Fruit fly (Drosophila melanogaster) whole organism, pupa: Measurements from ENCODE around the gene LSm-4.

ENCODE experiments used
- CG15710 ChIP-seq: fragments of 200-800 bp; sonication (Bioruptor generic); optimal IDR thresholded peaks from 2 replicates; lab custom pipeline; 2018; ENCODE audit warnings: missing biosample characterization, mild to moderate bottlenecking, missing genetic modification characterization, moderate library complexity
- CG17806 ChIP-seq: fragments of 200-800 bp; sonication (Bioruptor generic); optimal IDR thresholded peaks from 2 replicates; lab custom pipeline; 2018; ENCODE audit warnings: missing biosample characterization, mild to moderate bottlenecking, missing genetic modification characterization, moderate library complexity

dm6 chr2L:10386824-10387223 is 18.2 kb downstream of the LSm-4 start:
- TF ChIP-seq CG15710 (tag; lab: Kevin White, UChicago) = no peak
- TF ChIP-seq CG17806 (tag; lab: Kevin White, UChicago) = no peak
